Fruit fly (Drosophila melanogaster) whole organism, embryonic: ENCODE data around the gene CG9297.

ENCODE experiments used
- BtbVII ChIP-seq: fragments of 200-800 bp; sonication (Bioruptor generic); optimal IDR thresholded peaks from 3 replicates; lab custom pipeline; 2017; ENCODE audit warnings: missing biosample characterization, mild to moderate bottlenecking, missing genetic modification characterization
- CG10431 ChIP-seq: fragments of 200-800 bp; sonication (Bioruptor generic); optimal IDR thresholded peaks from 3 replicates; lab custom pipeline; 2018; ENCODE audit warnings: missing biosample characterization, mild to moderate bottlenecking, missing genetic modification characterization
- CG10543 ChIP-seq: fragments of 200-800 bp; sonication (Bioruptor generic); optimal IDR thresholded peaks from 3 replicates; lab custom pipeline; 2017; ENCODE audit warnings: missing biosample characterization, mild to moderate bottlenecking, missing genetic modification characterization, moderate library complexity
- CG11504 ChIP-seq: fragments of 200-800 bp; sonication (Bioruptor generic); optimal IDR thresholded peaks from 3 replicates; lab custom pipeline; 2019; ENCODE audit warnings: missing biosample characterization, mild to moderate bottlenecking, missing genetic modification characterization, moderate library complexity
- CG11695 ChIP-seq: fragments of 200-800 bp; sonication (Bioruptor generic); IDR thresholded peaks from 3 replicates; pipeline ENCODE4 v1.3.6; 2022; ENCODE audit warnings: missing biosample characterization, missing genetic modification characterization
- CG12155 ChIP-seq: fragments of 200-800 bp; sonication (Bioruptor generic); optimal IDR thresholded peaks from 3 replicates; lab custom pipeline; 2016; ENCODE audit warnings: missing biosample characterization, missing genetic modification characterization
- CG12236 ChIP-seq: fragments of 200-800 bp; sonication (Bioruptor generic); optimal IDR thresholded peaks from 2 replicates; lab custom pipeline; 2016; ENCODE audit warnings: missing biosample characterization, missing genetic modification characterization
- CG17361 ChIP-seq: fragments of 200-800 bp; sonication (Bioruptor generic); IDR thresholded peaks from 3 replicates; pipeline ENCODE4 v1.3.6; 2022; ENCODE audit warnings: missing biosample characterization, missing genetic modification characterization
- CG17385 ChIP-seq: fragments of 200-800 bp; sonication (Bioruptor generic); optimal IDR thresholded peaks from 3 replicates; lab custom pipeline; 2018; ENCODE audit warnings: missing biosample characterization, mild to moderate bottlenecking, missing genetic modification characterization
- CG1832 ChIP-seq: fragments of 200-800 bp; sonication (Bioruptor generic); optimal IDR thresholded peaks from 2 replicates; lab custom pipeline; 2017; ENCODE audit warnings: missing biosample characterization, mild to moderate bottlenecking, missing genetic modification characterization, inconsistent platforms
- CG31224 ChIP-seq: fragments of 200-800 bp; sonication (Bioruptor generic); IDR thresholded peaks from 2 replicates; pipeline ENCODE4 v1.3.6; 2022; ENCODE audit warnings: missing biosample characterization, missing genetic modification characterization
- CG32532 ChIP-seq: fragments of 200-800 bp; sonication (Bioruptor generic); IDR thresholded peaks from 2 replicates; pipeline ENCODE4 v1.3.6; 2022; ENCODE audit warnings: missing biosample characterization, missing genetic modification characterization
- CG32772 ChIP-seq: fragments of 200-800 bp; sonication (Bioruptor generic); IDR thresholded peaks from 2 replicates; pipeline ENCODE4 v1.3.6; 2022; ENCODE audit warnings: missing biosample characterization, missing genetic modification characterization
- CG3995 ChIP-seq: fragments of 200-800 bp; sonication (Bioruptor generic); optimal IDR thresholded peaks from 3 replicates; lab custom pipeline; 2016; ENCODE audit warnings: missing biosample characterization, missing genetic modification characterization
- CG4328 ChIP-seq: fragments of 200-800 bp; sonication (Bioruptor generic); optimal IDR thresholded peaks from 3 replicates; lab custom pipeline; 2017; ENCODE audit warnings: missing biosample characterization, missing genetic modification reagents, missing genetic modification characterization
- CG4707 ChIP-seq: fragments of 200-800 bp; sonication (Bioruptor generic); optimal IDR thresholded peaks from 2 replicates; lab custom pipeline; 2018; ENCODE audit warnings: missing biosample characterization, mild to moderate bottlenecking, missing genetic modification characterization, moderate library complexity
- CG4730 ChIP-seq: fragments of 200-800 bp; sonication (Bioruptor generic); IDR thresholded peaks from 2 replicates; pipeline ENCODE4 v1.3.6; 2022; ENCODE audit warnings: missing biosample characterization, missing genetic modification characterization
- CG4854 ChIP-seq: fragments of 200-800 bp; sonication (Bioruptor generic); optimal IDR thresholded peaks from 2 replicates; lab custom pipeline; 2016; ENCODE audit warnings: missing biosample characterization, missing genetic modification characterization, inconsistent platforms
- CG5245 ChIP-seq: fragments of 200-800 bp; sonication (Bioruptor generic); optimal IDR thresholded peaks from 3 replicates; lab custom pipeline; 2016; ENCODE audit warnings: missing biosample characterization, missing genetic modification characterization
- CG6791 ChIP-seq: fragments of 200-800 bp; sonication (Bioruptor generic); IDR thresholded peaks from 3 replicates; pipeline ENCODE4 v1.3.6; 2022; ENCODE audit warnings: missing biosample characterization, missing genetic modification characterization; ENCODE audit not compliant: partially characterized antibody
- CG7372 ChIP-seq: fragments of 200-800 bp; sonication (Bioruptor generic); IDR thresholded peaks from 2 replicates; pipeline ENCODE4 v1.3.6; 2022; ENCODE audit warnings: missing biosample characterization, missing genetic modification characterization
- CG8290 ChIP-seq, 3 experiments: fragments of 200-800 bp; sonication (Bioruptor generic); optimal IDR thresholded peaks; 2 replicates each; lab custom pipeline; 2016 to 2019; ENCODE audit warnings: missing biosample characterization in 3 of 3, missing genetic modification characterization in 3 of 3, mild to moderate bottlenecking in 2 of 3, moderate library complexity in 1 of 3
- CG8478 ChIP-seq: fragments of >200 bp; optimal IDR thresholded peaks from 2 replicates; lab custom pipeline; 2018
- Camta ChIP-seq: fragments of 200-800 bp; sonication (Bioruptor generic); optimal IDR thresholded peaks from 2 replicates; lab custom pipeline; 2016; ENCODE audit warnings: missing biosample characterization, missing genetic modification characterization
- Dad ChIP-seq: fragments of 200-800 bp; sonication (Bioruptor generic); optimal IDR thresholded peaks from 3 replicates; lab custom pipeline; 2016; ENCODE audit warnings: missing biosample characterization, missing genetic modification characterization
- Dfd ChIP-seq, 2 experiments: fragments of >200 bp; optimal IDR thresholded peaks; 2 replicates each; lab custom pipeline; 2017; ENCODE audit warnings: missing biosample characterization in 2 of 2, missing genetic modification characterization in 2 of 2
- Dref ChIP-seq: fragments of 200-800 bp; sonication (Bioruptor generic); IDR thresholded peaks from 2 replicates; pipeline ENCODE4 v1.3.6; 2022; ENCODE audit warnings: missing biosample characterization, missing genetic modification characterization
- Elba2 ChIP-seq: fragments of 200-800 bp; sonication (Bioruptor generic); optimal IDR thresholded peaks from 3 replicates; lab custom pipeline; 2016; ENCODE audit warnings: missing biosample characterization, missing genetic modification characterization
- Ets65A ChIP-seq: fragments of 200-800 bp; sonication (Bioruptor generic); peaks from one replicate; lab custom pipeline; 2016; ENCODE audit warnings: missing biosample characterization, missing genetic modification characterization
- Fer1 ChIP-seq: fragments of 200-800 bp; sonication (Bioruptor generic); optimal IDR thresholded peaks from 2 replicates; lab custom pipeline; 2017; ENCODE audit warnings: missing biosample characterization, mild to moderate bottlenecking, missing genetic modification characterization
- HHEX ChIP-seq: fragments of 200-800 bp; sonication (Bioruptor generic); optimal IDR thresholded peaks from 3 replicates; lab custom pipeline; 2017; ENCODE audit warnings: missing biosample characterization, mild to moderate bottlenecking, missing genetic modification characterization, missing genetic modification reagents
- Hr51 ChIP-seq, 2 experiments: fragments of 200-800 bp; sonication (Bioruptor generic); optimal IDR thresholded peaks; 2 replicates in 1 of 2; 3 replicates in 1 of 2; lab custom pipeline; 2016 to 2018; ENCODE audit warnings: missing biosample characterization in 2 of 2, missing genetic modification characterization in 2 of 2, mild to moderate bottlenecking in 1 of 2, moderate library complexity in 1 of 2
- Rfx ChIP-seq: fragments of 200-800 bp; sonication (Bioruptor generic); IDR thresholded peaks from 2 replicates; pipeline ENCODE4 v1.3.6; 2022; ENCODE audit warnings: missing biosample characterization, missing genetic modification characterization
- Usf ChIP-seq: fragments of 200-800 bp; sonication (Bioruptor generic); optimal IDR thresholded peaks from 2 replicates; lab custom pipeline; 2017; ENCODE audit warnings: missing genotype, missing biosample characterization, missing genetic modification characterization
- ash1 ChIP-seq: fragments of 200-800 bp; sonication (Bioruptor generic); optimal IDR thresholded peaks from 2 replicates; lab custom pipeline; 2018; ENCODE audit warnings: missing biosample characterization, mild to moderate bottlenecking, missing genetic modification characterization
- bbx ChIP-seq: fragments of 200-800 bp; sonication (Bioruptor generic); IDR thresholded peaks from 2 replicates; pipeline ENCODE4 v1.3.6; 2022; ENCODE audit warnings: missing biosample characterization, missing genetic modification characterization; ENCODE audit not compliant: partially characterized antibody
- exex ChIP-seq: fragments of 200-800 bp; sonication (Bioruptor generic); optimal IDR thresholded peaks from 4 replicates; lab custom pipeline; 2018; ENCODE audit warnings: missing biosample characterization, mild to moderate bottlenecking, missing genetic modification characterization, moderate library complexity
- fd96Cb ChIP-seq: fragments of 200-800 bp; sonication (Bioruptor generic); optimal IDR thresholded peaks from 2 replicates; lab custom pipeline; 2018; ENCODE audit warnings: missing biosample characterization, mild to moderate bottlenecking, missing genetic modification characterization, moderate library complexity
- gcm ChIP-seq: fragments of 200-800 bp; sonication (Bioruptor generic); optimal IDR thresholded peaks from 2 replicates; lab custom pipeline; 2019; ENCODE audit warnings: missing biosample characterization, mild to moderate bottlenecking, missing genetic modification characterization, moderate library complexity
- gcm2 ChIP-seq: fragments of 200-800 bp; sonication (Bioruptor generic); optimal IDR thresholded peaks from 2 replicates; lab custom pipeline; 2016; ENCODE audit warnings: missing biosample characterization, missing genetic modification characterization
- hth ChIP-seq: fragments of >200 bp; optimal IDR thresholded peaks from 2 replicates; lab custom pipeline; 2017; ENCODE audit warnings: inconsistent platforms
- lilli ChIP-seq: fragments of 200-800 bp; sonication (Bioruptor generic); optimal IDR thresholded peaks from 3 replicates; lab custom pipeline; 2016; ENCODE audit warnings: missing biosample characterization, missing genetic modification characterization
- mam ChIP-seq: fragments of 200-800 bp; sonication (Bioruptor generic); optimal IDR thresholded peaks from 3 replicates; lab custom pipeline; 2016; ENCODE audit warnings: missing biosample characterization, missing genetic modification characterization
- sr ChIP-seq: fragments of 200-800 bp; sonication (Bioruptor generic); IDR thresholded peaks from 3 replicates; pipeline ENCODE4 v1.3.6; 2022; ENCODE audit warnings: missing biosample characterization, missing genetic modification characterization
- tgo ChIP-seq: fragments of 200-800 bp; sonication (Bioruptor generic); IDR thresholded peaks from 3 replicates; pipeline ENCODE4 v1.3.6; 2022; ENCODE audit warnings: missing biosample characterization, missing genetic modification characterization
- trh ChIP-seq: fragments of 200-800 bp; sonication (Bioruptor generic); optimal IDR thresholded peaks from 2 replicates; lab custom pipeline; 2016; ENCODE audit warnings: missing biosample characterization, missing genetic modification characterization
- zf30C ChIP-seq: fragments of 200-800 bp; sonication (Bioruptor generic); optimal IDR thresholded peaks from 3 replicates; lab custom pipeline; 2018; ENCODE audit warnings: missing biosample characterization, mild to moderate bottlenecking, missing genetic modification characterization

The CG9297 gene

dm6 chr3R:13803185-13803887 is 32.0 kb downstream of the CG9297 start (continued):
- TF ChIP-seq Ets65A, result peak; percentile 7
- peak; percentile 99 for TF ChIP-seq CG31224 (GFP tag; lab: Robert Waterston, UW)
- no peak for TF ChIP-seq mam
- peak; percentile 32; the same call in 1 of the 2 replicates for TF ChIP-seq Rfx (GFP tag; lab: Robert Waterston, UW)
- no peak for TF ChIP-seq CG32532 (GFP tag; lab: Robert Waterston, UW)

DNA sequence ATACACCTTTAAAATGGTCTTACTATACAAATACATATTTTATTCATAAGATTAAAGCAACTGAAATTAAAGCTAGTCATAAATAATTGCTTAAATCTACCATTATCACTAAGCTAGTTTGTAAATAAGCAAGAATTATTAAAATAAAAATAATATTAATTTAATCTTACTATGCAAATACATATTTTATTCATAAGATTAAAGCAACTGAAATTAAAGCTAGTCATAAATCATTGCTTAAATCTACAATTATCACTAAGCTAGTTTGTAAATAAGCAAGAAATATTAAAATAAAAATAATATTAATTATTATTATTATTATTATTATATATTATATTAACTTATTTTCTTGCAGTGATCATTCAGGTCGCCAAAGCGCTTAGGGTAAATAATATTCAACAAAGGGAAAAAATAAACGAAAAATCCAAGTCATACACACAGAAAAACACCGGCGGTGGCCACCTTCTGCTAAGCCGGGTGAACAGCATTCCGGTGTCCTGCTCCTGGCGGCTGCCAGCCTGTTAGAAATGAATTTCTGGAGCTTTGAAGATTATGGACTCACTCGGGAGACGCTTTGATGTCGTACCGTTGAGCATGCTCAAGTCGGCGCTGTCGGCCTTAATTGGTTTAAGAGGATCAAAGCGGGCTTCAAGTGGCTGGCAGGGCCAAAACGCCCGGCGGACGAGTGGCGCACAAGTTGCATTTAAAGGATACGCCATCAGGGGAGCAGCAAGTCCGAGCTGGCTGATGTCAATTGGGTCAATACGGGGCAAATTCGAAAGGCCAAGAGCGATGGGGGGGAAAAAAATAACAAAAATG is 32.8 kb downstream of the CG9297 start:
- TF ChIP-seq gcm2 (no peak), ash1 (GFP tag; lab: Kevin White, UChicago) (no peak), CG8478 (no peak), CG12236 (GFP tag; lab: Kevin White, UChicago) (no peak), CG17361 (GFP tag; lab: Robert Waterston, UW) (peak; percentile 73; the same call in 1 of the 3 replicates), CG10431 (GFP tag; lab: Kevin White, UChicago) (no peak), CG7372 (GFP tag; lab: Robert Waterston, UW) (no peak), CG8290 (GFP tag; optimal IDR thresholded peaks at IDR 0.05; lab: Kevin White, UChicago) (no peak), CG8290 (tag; optimal IDR thresholded peaks at IDR 0.05; lab: Kevin White, UChicago) (no peak), hth (lab: Kevin White, UChicago) (no peak), CG1832 (GFP tag; lab: Kevin White, UChicago) (no peak), Dad (no peak), sr (GFP tag; lab: Robert Waterston, UW) (no peak), Camta (GFP tag; lab: Kevin White, UChicago) (no peak), gcm (GFP tag; lab: Kevin White, UChicago) (no peak), zf30C (peak; percentile 55), lilli (no peak), CG4854 (GFP tag; lab: Kevin White, UChicago) (no peak), CG11504 (peak; percentile 66), CG4730 (GFP tag; lab: Robert Waterston, UW) (no peak), tgo (no peak), CG32772 (GFP tag; lab: Robert Waterston, UW) (no peak), CG12155 (no peak), fd96Cb (peak; percentile 29), CG5245 (GFP tag; lab: Kevin White, UChicago) (no peak), CG4328 (GFP tag; lab: Kevin White, UChicago) (no peak), CG3995 (GFP tag; lab: Kevin White, UChicago) (no peak), Elba2 (GFP tag; lab: Kevin White, UChicago) (no peak), CG4707 (GFP tag; lab: Kevin White, UChicago) (no peak), Usf (GFP tag; lab: Kevin White, UChicago) (no peak), bbx (GFP tag; lab: Robert Waterston, UW) (no peak), Dref (no peak), exex (tag; lab: Kevin White, UChicago) (no peak), Fer1 (peak; percentile 54), CG10543 (GFP tag; lab: Kevin White, UChicago) (no peak), trh (GFP tag; lab: Kevin White, UChicago) (no peak), HHEX (GFP tag; lab: Kevin White, UChicago) (peak; percentile 38), CG32532 (GFP tag; lab: Robert Waterston, UW) (no peak), Rfx (GFP tag; lab: Robert Waterston, UW) (no peak), BtbVII (GFP tag; lab: Kevin White, UChicago) (peak; percentile 43), Hr51 (GFP tag; optimal IDR thresholded peaks at IDR 0.05; lab: Kevin White, UChicago) (peak in 1 of 2 experiments; percentile 39), CG17385 (GFP tag; lab: Kevin White, UChicago) (peak; percentile 32), CG6791 (GFP tag; lab: Robert Waterston, UW) (no peak), Dfd (GFP tag; optimal IDR thresholded peaks at IDR 0.05; lab: Kevin White, UChicago) (no peak), CG11695 (GFP tag; lab: Robert Waterston, UW) (no peak)
